Fruit fly (Drosophila melanogaster) whole organism: ENCODE measurements around the gene CG7011.

Experiments
- CG8478 ChIP-seq: fragments of >200 bp; optimal IDR thresholded peaks from 2 replicates; lab custom pipeline; 2018; ENCODE audit warnings: inconsistent platforms
- Dll ChIP-seq: fragments of >200 bp; optimal IDR thresholded peaks from 2 replicates; lab custom pipeline; 2017
- EcR ChIP-seq, 2 experiments: fragments of >200 bp; optimal IDR thresholded peaks; 2 replicates each; lab custom pipeline; 2017; ENCODE audit warnings: missing biosample characterization in 2 of 2, missing genetic modification characterization in 2 of 2, missing genetic modification reagents in 2 of 2
- pan ChIP-seq: fragments of >200 bp; optimal IDR thresholded peaks from 2 replicates; lab custom pipeline; 2017
- psq ChIP-seq: fragments of >200 bp; optimal IDR thresholded peaks from 2 replicates; lab custom pipeline; 2017
- usp ChIP-seq: fragments of >200 bp; optimal IDR thresholded peaks from 2 replicates; lab custom pipeline; 2017; ENCODE audit warnings: missing biosample characterization, missing genetic modification characterization, mixed read lengths

CG7011 gene

dm6 chr3L:15163414-15163813 is at the start of gene CG7011:
Gene CG7011 (minus strand): TSS chr3L:15163628.
- TF ChIP-seq EcR (GFP tag; optimal IDR thresholded peaks at IDR 0.05; lab: Kevin White, UChicago) (no peak), psq (lab: Kevin White, UChicago) (no peak)

DNA sequence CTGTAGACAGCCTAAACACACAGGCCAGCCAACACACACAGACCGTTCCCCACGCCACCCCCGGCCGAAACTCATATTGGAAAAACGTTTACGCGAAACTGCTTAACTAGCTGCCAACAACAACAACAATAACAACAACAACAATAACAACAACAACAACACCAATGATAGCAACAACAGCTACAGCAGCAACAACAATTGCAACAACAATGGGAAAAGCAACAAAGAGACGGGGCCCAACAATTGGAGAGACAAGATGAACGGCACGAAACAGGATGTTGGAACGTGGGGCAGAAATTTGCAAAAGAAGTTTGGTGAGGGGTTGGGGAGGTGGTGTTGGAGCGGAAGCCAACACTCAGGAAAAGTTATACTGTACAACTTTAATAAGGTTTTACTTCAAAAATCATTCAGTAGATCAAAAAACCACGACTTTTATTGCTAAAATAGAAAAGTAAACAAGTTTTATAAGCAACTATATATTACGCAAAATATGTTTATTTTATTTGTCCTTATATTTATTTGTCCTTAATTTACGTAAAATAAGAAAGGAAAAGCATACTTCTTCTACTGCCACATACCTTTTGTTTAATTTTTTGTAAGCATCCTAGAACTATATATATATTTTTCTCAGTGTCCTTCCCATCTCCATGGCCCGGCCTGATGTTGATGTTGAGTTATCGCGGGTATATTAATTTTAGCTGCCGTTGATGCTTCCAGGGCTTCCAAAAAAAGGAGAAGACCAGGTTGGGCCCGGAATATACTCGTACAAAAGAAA is 48.6 kb upstream of the CG7011 start:
- TF ChIP-seq CG8478: no peak
- no peak for TF ChIP-seq Dll
- no peak for TF ChIP-seq usp (GFP tag; lab: Kevin White, UChicago)
- TF ChIP-seq pan (lab: Kevin White, UChicago): no peak
- TF ChIP-seq psq (lab: Kevin White, UChicago): no peak
- no peak for TF ChIP-seq EcR (GFP tag; optimal IDR thresholded peaks at IDR 0.05; lab: Kevin White, UChicago)

dm6 chr3L:15208695-15209450 is 45.4 kb upstream of the CG7011 start:
- TF ChIP-seq CG8478 (no peak), Dll (no peak), pan (lab: Kevin White, UChicago) (no peak), EcR (GFP tag; optimal IDR thresholded peaks at IDR 0.05; lab: Kevin White, UChicago) (no peak), usp (GFP tag; lab: Kevin White, UChicago) (no peak), psq (lab: Kevin White, UChicago) (no peak)

dm6 chr3L:15207544-15207943 is 44.1 kb upstream of the CG7011 start, which contains the start of gene Prx1:
Gene Prx1 (plus strand): TSS chr3L:15207844.
- no peak for TF ChIP-seq CG8478
- no peak for TF ChIP-seq usp (GFP tag; lab: Kevin White, UChicago)
- TF ChIP-seq psq (lab: Kevin White, UChicago): no peak
- TF ChIP-seq Dll: no peak
- no peak for TF ChIP-seq EcR (GFP tag; optimal IDR thresholded peaks at IDR 0.05; lab: Kevin White, UChicago)
- TF ChIP-seq pan (lab: Kevin White, UChicago): no peak

DNA sequence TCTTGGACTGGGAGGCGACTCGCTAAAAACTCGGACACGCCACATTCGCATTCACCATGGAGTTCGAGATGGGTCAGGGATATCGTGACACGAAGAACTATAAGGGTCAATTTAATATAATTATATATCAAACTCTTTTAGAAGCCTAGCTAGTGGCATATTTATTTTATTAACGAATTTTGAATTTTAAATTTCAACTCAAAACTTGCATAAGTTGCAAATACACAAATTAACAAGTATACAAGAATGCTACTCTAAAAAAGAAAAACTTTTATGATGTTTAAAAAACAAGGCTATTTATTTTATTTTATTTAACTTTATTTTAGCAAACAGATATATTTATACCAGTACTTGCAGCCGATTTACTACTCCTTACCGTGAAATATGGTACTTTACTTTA is 42.6 kb upstream of the CG7011 start:
- TF ChIP-seq Dll (no peak), EcR (GFP tag; optimal IDR thresholded peaks at IDR 0.05; lab: Kevin White, UChicago) (no peak), CG8478 (no peak), psq (lab: Kevin White, UChicago) (no peak), pan (lab: Kevin White, UChicago) (no peak), usp (GFP tag; lab: Kevin White, UChicago) (no peak)

dm6 chr3L:15203585-15203984 is 40.2 kb upstream of the CG7011 start:
- TF ChIP-seq pan (lab: Kevin White, UChicago): no peak
- no peak for TF ChIP-seq EcR (GFP tag; optimal IDR thresholded peaks at IDR 0.05; lab: Kevin White, UChicago)
- no peak for TF ChIP-seq CG8478
- TF ChIP-seq psq (lab: Kevin White, UChicago): no peak
- TF ChIP-seq Dll: no peak
- TF ChIP-seq usp (GFP tag; lab: Kevin White, UChicago): no peak

- TF ChIP-seq usp (GFP tag; lab: Kevin White, UChicago): no peak
- TF ChIP-seq EcR (GFP tag; optimal IDR thresholded peaks at IDR 0.05; lab: Kevin White, UChicago): no peak
- TF ChIP-seq Dll: no peak
- TF ChIP-seq CG8478: no peak
- TF ChIP-seq pan (lab: Kevin White, UChicago): no peak
- no peak for TF ChIP-seq psq (lab: Kevin White, UChicago)
Measured at dm6 chr3L:15203097-15203496, 39.7 kb upstream of the CG7011 start.

DNA sequence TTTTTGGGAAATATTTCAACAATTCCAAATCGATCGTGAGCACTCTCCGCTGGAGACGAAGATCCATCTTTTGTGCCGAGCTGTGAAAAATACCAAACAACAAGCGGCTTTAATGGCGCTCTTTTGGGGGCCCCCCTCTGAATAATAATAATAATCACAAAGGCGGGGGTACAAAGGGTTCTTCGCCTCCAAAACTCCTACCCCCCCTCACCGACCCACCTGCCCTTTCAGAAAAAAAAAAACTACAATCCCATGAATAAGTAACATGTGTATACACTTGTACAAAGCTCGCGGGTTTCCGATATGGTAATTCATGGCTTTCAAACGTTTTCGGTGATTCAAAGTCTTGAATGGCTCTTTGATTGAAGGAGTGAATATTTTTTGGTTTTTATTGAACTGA is 37.9 kb upstream of the CG7011 start:
- no peak for TF ChIP-seq EcR (GFP tag; optimal IDR thresholded peaks at IDR 0.05; lab: Kevin White, UChicago)
- TF ChIP-seq pan (lab: Kevin White, UChicago): no peak
- no peak for TF ChIP-seq CG8478
- no peak for TF ChIP-seq psq (lab: Kevin White, UChicago)
- TF ChIP-seq usp (GFP tag; lab: Kevin White, UChicago): no peak
- TF ChIP-seq Dll: no peak

- TF ChIP-seq usp (GFP tag; lab: Kevin White, UChicago) (no peak), EcR (GFP tag; optimal IDR thresholded peaks at IDR 0.05; lab: Kevin White, UChicago) (no peak), Dll (no peak), psq (lab: Kevin White, UChicago) (no peak), CG8478 (no peak), pan (lab: Kevin White, UChicago) (no peak)
Measured at dm6 chr3L:15200280-15200987, 37.0 kb upstream of the CG7011 start.

dm6 chr3L:15199216-15200090 is 36.0 kb upstream of the CG7011 start:
- TF ChIP-seq CG8478 (no peak), usp (GFP tag; lab: Kevin White, UChicago) (no peak), psq (lab: Kevin White, UChicago) (no peak), Dll (no peak), pan (lab: Kevin White, UChicago) (no peak)

DNA sequence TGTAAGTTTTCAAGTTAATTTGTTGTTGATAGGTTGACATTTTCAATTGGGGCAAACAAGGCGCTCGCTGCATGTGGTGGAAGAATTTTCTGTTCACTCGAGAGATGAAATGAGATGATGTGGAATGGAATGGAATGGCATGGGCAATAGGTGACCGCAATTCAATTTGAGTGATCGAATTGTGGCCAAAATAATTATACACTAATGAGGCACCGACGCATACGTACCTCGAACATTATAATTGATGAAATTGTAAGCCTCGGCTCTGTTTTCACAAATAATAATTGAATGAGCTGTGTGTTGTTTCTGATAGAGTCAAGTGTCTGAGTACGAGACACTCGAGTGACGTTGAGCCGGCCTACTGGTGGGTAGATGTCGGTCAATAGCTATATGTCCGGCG is 34.5 kb upstream of the CG7011 start:
- TF ChIP-seq pan (lab: Kevin White, UChicago): no peak
- no peak for TF ChIP-seq CG8478
- no peak for TF ChIP-seq Dll
